Worm (Caenorhabditis elegans): ENCODE results near the gene C44H9.5.
A peak's percentile ranks its signal among the peaks of the same experiment; 100 is the strongest.

Gene C44H9.5

DNA sequence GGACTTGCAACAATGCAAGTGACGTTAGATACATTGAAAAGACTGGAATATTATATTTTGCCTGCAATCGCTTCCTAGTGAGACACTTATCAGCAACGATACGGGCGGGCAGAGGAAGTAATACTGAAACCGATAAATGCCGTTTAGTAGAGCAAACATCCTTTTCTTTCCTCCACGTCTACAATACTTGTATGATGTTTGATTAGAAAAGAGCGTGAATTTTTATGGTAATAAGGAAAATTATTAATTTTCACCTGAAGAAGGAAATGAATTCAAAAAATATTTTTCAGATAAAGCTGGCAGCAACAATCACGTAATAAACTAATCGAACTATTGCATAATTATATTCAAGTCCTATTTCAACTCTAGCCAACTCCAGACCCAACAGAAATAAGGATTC is 5.1 kb upstream of the C44H9.5 start, which contains the start of gene C44H9.7:
Gene C44H9.7, minus strand, starts transcription at position 101 of the 400 bp plus-strand sequence.
- no peak for TF ChIP-seq ama-1 (optimal IDR thresholded peaks at IDR 0.05)
- no peak for TF ChIP-seq nhr-12 (tag; optimal IDR thresholded peaks at IDR 0.05)
- no peak for TF ChIP-seq ztf-1 (GFP tag; conservative IDR thresholded peaks at IDR 0.05)
- TF ChIP-seq R02D3.7 (tag; optimal IDR thresholded peaks at IDR 0.05): no peak
- TF ChIP-seq alr-1 (tag; optimal IDR thresholded peaks at IDR 0.05): no peak
- TF ChIP-seq lsy-2 (tag; optimal IDR thresholded peaks at IDR 0.05): no peak
- TF ChIP-seq ceh-82 (tag; optimal IDR thresholded peaks at IDR 0.05): no peak
- TF ChIP-seq aly-2 (tag; optimal IDR thresholded peaks at IDR 0.05): no peak
- TF ChIP-seq ztf-11 (tag; optimal IDR thresholded peaks at IDR 0.05): no peak
- no peak for TF ChIP-seq ZK546.5 (tag; optimal IDR thresholded peaks at IDR 0.05)
- TF ChIP-seq mdl-1 (tag; optimal IDR thresholded peaks at IDR 0.05): no peak
- no peak for TF ChIP-seq crh-2 (tag; optimal IDR thresholded peaks at IDR 0.05)
- TF ChIP-seq nhr-10 (tag; optimal IDR thresholded peaks at IDR 0.05): no peak
- TF ChIP-seq sma-3 (GFP tag; optimal IDR thresholded peaks at IDR 0.05): no peak

DNA sequence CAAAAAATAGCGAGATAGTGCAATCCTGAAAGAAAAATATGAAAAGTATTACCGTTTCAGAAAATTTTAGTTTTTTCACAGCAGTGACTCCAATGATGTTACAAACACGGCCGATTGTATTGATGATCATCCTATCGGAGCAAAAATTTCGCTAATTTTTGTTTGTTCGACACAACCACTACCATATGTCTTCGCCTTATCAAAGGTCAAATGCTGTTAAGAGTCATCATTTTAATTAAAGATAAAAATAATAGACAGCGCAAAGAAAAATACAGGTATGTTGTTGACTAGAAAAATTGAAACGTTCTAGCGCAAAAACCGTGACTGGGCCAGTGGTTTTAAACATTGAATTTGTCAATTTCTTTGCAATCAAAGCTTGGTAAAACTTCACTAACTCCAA is 2.7 kb upstream of the C44H9.5 start:
- no peak for TF ChIP-seq zag-1 (tag; optimal IDR thresholded peaks at IDR 0.05)
- peak; percentile 8 for TF ChIP-seq fos-1 (tag; optimal IDR thresholded peaks at IDR 0.05)

DNA sequence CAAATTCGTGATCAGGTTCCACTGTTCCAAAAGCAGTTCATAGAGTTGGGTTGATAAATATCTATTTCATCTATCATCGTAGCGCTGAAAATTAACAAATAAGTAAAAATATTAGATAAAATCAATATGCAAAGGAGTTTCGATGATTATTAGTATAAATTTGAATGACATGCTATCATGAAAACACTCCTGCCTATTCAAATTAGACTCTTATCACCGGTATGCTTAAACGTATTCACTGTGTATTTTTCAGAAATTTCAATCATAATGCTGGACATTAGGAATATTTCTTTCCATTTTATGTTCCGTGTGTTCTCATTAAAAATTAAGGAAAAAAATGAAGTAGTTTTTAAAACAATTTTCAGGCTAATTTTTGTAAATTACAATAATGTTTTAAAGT is 4.4 kb downstream of the C44H9.5 start, which contains the start of gene C44H9.6:
Gene C44H9.6, minus strand, starts transcription at position 101 of the 400 bp plus-strand sequence.
- TF ChIP-seq mab-5 (tag; optimal IDR thresholded peaks at IDR 0.05): no peak
- no peak for TF ChIP-seq ztf-1 (GFP tag; conservative IDR thresholded peaks at IDR 0.05)
- TF ChIP-seq snpc-4 (tag; optimal IDR thresholded peaks at IDR 0.05): no peak
- TF ChIP-seq fos-1 (tag; optimal IDR thresholded peaks at IDR 0.05): peak; percentile 16
- TF ChIP-seq ztf-11 (tag; optimal IDR thresholded peaks at IDR 0.05): no peak
- no peak for TF ChIP-seq nhr-237 (tag; optimal IDR thresholded peaks at IDR 0.05)

DNA sequence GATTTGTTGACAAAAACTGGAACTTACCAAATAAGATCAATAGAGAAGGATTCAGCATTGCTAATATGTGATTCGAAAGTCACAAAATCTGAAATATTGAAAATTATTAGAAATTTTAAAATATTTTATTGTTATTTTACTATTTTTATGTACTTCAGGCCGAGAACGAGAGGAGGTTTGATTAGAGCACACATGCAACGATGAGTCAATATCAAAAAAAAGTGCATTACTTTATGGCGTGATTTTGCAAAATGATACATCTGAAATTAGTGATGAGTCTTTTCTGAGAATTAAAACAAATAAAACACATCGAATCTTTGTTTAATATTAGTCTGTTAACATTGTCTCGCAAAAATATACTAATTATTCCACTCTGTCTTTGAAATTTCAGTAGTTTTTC is 4.9 kb downstream of the C44H9.5 start:
- TF ChIP-seq fos-1 (tag; optimal IDR thresholded peaks at IDR 0.05): peak; percentile 65
- no peak for TF ChIP-seq gmeb-1 (tag; optimal IDR thresholded peaks at IDR 0.05)

ce11 chrV:12835388-12835787 is 14.3 kb downstream of the C44H9.5 start, which contains the start of gene C44H9.4:
Gene C44H9.4 (plus strand): TSS chrV:12835688.
- TF ChIP-seq lsy-2 (tag; optimal IDR thresholded peaks at IDR 0.05) (no peak), Y55F3AM.14 (GFP tag; optimal IDR thresholded peaks at IDR 0.05) (no peak), nhr-237 (tag; optimal IDR thresholded peaks at IDR 0.05) (no peak), blmp-1 (tag; optimal IDR thresholded peaks at IDR 0.05; ENCODE audit: insufficient read depth) (no peak), F13H6.1 (tag; optimal IDR thresholded peaks at IDR 0.05) (no peak), nhr-77 (tag; optimal IDR thresholded peaks at IDR 0.05) (no peak), ZK546.5 (tag; optimal IDR thresholded peaks at IDR 0.05) (no peak), zag-1 (tag; optimal IDR thresholded peaks at IDR 0.05) (no peak), egl-27 (tag; optimal IDR thresholded peaks at IDR 0.05) (no peak), nhr-129 (tag; optimal IDR thresholded peaks at IDR 0.05) (no peak), sem-4 (tag; optimal IDR thresholded peaks at IDR 0.05) (no peak), nhr-23 (tag; optimal IDR thresholded peaks at IDR 0.05) (no peak), ztf-1 (GFP tag; conservative IDR thresholded peaks at IDR 0.05) (no peak), dmd-4 (tag; optimal IDR thresholded peaks at IDR 0.05) (no peak), mdl-1 (tag; optimal IDR thresholded peaks at IDR 0.05) (no peak), crh-2 (tag; optimal IDR thresholded peaks at IDR 0.05) (no peak), C34F6.9 (tag; optimal IDR thresholded peaks at IDR 0.05) (no peak)

DNA sequence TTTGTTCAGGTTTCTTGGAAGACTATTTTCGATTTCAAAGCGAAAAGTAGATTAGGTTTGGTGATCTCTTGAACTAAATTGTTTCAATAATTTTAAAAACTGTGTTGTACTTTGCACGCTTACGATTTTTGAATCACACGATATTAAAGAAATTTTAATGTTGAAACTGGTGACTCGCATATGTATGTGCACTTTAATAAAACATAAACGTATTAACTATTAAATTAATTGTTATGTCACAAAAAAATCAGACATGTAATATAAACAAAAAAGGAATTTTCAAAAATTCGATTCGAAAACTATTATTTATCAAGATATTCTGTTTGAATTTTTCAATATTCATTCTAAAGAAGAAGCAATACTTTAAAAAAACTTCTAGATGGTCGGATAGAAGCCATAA is 22.4 kb downstream of the C44H9.5 start, which contains the start of gene ugt-15:
Gene ugt-15, plus strand, starts transcription at position 301 of the 400 bp plus-strand sequence.
- TF ChIP-seq zag-1 (tag; optimal IDR thresholded peaks at IDR 0.05) (no peak), mdl-1 (tag; optimal IDR thresholded peaks at IDR 0.05) (no peak), nhr-23 (tag; optimal IDR thresholded peaks at IDR 0.05) (no peak), ceh-16 (tag; optimal IDR thresholded peaks at IDR 0.05) (no peak), nhr-237 (tag; optimal IDR thresholded peaks at IDR 0.05) (no peak), elt-1 (tag; optimal IDR thresholded peaks at IDR 0.05) (no peak), elt-3 (tag; optimal IDR thresholded peaks at IDR 0.05) (no peak), nhr-21 (tag; optimal IDR thresholded peaks at IDR 0.05) (no peak), blmp-1 (tag; optimal IDR thresholded peaks at IDR 0.05; ENCODE audit: insufficient read depth) (no peak), unc-55 (GFP tag; optimal IDR thresholded peaks at IDR 0.05) (no peak), sma-9 (GFP tag; optimal IDR thresholded peaks at IDR 0.05) (no peak), sma-9 (tag; optimal IDR thresholded peaks at IDR 0.05) (no peak), ztf-1 (GFP tag; conservative IDR thresholded peaks at IDR 0.05) (no peak), sma-3 (GFP tag; optimal IDR thresholded peaks at IDR 0.05) (no peak), C34F6.9 (tag; optimal IDR thresholded peaks at IDR 0.05) (no peak), lin-39 (tag; optimal IDR thresholded peaks at IDR 0.05) (no peak), ztf-11 (tag; optimal IDR thresholded peaks at IDR 0.05) (no peak), unc-39 (tag; optimal IDR thresholded peaks at IDR 0.05) (no peak), mab-5 (tag; optimal IDR thresholded peaks at IDR 0.05) (no peak), gmeb-1 (tag; optimal IDR thresholded peaks at IDR 0.05) (no peak)
